Fruit fly (Drosophila melanogaster) whole organism, embryonic: ENCODE results near the gene CG42542.
A peak's percentile ranks its signal among the peaks of the same experiment; 100 is the strongest.

Experiments
- CG10209 ChIP-seq: fragments of 200-800 bp; sonication (Bioruptor generic); optimal IDR thresholded peaks from 3 replicates; lab custom pipeline; 2017; ENCODE audit warnings: missing biosample characterization, mild to moderate bottlenecking, missing genetic modification characterization, missing genetic modification reagents
- CG10565 ChIP-seq: fragments of 200-800 bp; sonication (Bioruptor generic); optimal IDR thresholded peaks from 3 replicates; lab custom pipeline; 2016; ENCODE audit warnings: missing biosample characterization, mild to moderate bottlenecking, missing genetic modification characterization
- CG11560 ChIP-seq: fragments of 200-800 bp; sonication (Bioruptor generic); IDR thresholded peaks from 3 replicates; pipeline ENCODE4 v1.3.6; 2022; ENCODE audit warnings: missing biosample characterization, missing genetic modification characterization
- CG11723 ChIP-seq: fragments of 200-800 bp; sonication (Bioruptor generic); optimal IDR thresholded peaks from 2 replicates; lab custom pipeline; 2017; ENCODE audit warnings: missing biosample characterization, mild to moderate bottlenecking, missing genetic modification characterization
- CG12942 ChIP-seq: fragments of 200-800 bp; sonication (Bioruptor generic); optimal IDR thresholded peaks from 3 replicates; lab custom pipeline; 2016; ENCODE audit warnings: missing biosample characterization, missing genetic modification characterization
- CG13123 ChIP-seq: fragments of 200-800 bp; sonication (Bioruptor generic); optimal IDR thresholded peaks from 2 replicates; lab custom pipeline; 2016; ENCODE audit warnings: missing biosample characterization, missing genetic modification characterization
- CG13287 ChIP-seq: fragments of 200-800 bp; sonication (Bioruptor generic); IDR thresholded peaks from 2 replicates; pipeline ENCODE4 v1.3.6; 2022; ENCODE audit warnings: missing biosample characterization, missing genetic modification characterization; ENCODE audit not compliant: partially characterized antibody
- CG15514 ChIP-seq: fragments of 200-800 bp; sonication (Bioruptor generic); optimal IDR thresholded peaks from 3 replicates; lab custom pipeline; 2017; ENCODE audit warnings: missing biosample characterization, missing genetic modification characterization, mild to moderate bottlenecking, moderate library complexity, missing genetic modification reagents
- CG1603 ChIP-seq: fragments of 200-800 bp; sonication (Bioruptor generic); optimal IDR thresholded peaks from 2 replicates; lab custom pipeline; 2019; ENCODE audit warnings: missing biosample characterization, mild to moderate bottlenecking, missing genetic modification characterization, moderate library complexity
- CG17361 ChIP-seq: fragments of 200-800 bp; sonication (Bioruptor generic); IDR thresholded peaks from 3 replicates; pipeline ENCODE4 v1.3.6; 2022; ENCODE audit warnings: missing biosample characterization, missing genetic modification characterization
- CG34376 ChIP-seq: fragments of 200-800 bp; sonication (Bioruptor generic); optimal IDR thresholded peaks from 2 replicates; lab custom pipeline; 2018; ENCODE audit warnings: missing biosample characterization, mild to moderate bottlenecking, missing genetic modification characterization
- CG34422 ChIP-seq: fragments of 200-800 bp; sonication (Bioruptor generic); IDR thresholded peaks from 3 replicates; pipeline ENCODE4 v1.3.6; 2022; ENCODE audit warnings: missing biosample characterization, missing genetic modification characterization
- CG3847 ChIP-seq: fragments of 200-800 bp; sonication (Bioruptor generic); IDR thresholded peaks from 2 replicates; pipeline ENCODE4 v1.3.6; 2022; ENCODE audit warnings: missing biosample characterization, missing genetic modification characterization
- CG6689 ChIP-seq: fragments of 200-800 bp; sonication (Bioruptor generic); IDR thresholded peaks from 2 replicates; pipeline ENCODE4 v1.3.6; 2022; ENCODE audit warnings: missing biosample characterization, missing genetic modification characterization
- CG7839 ChIP-seq: fragments of 200-800 bp; sonication (Bioruptor generic); optimal IDR thresholded peaks from 3 replicates; lab custom pipeline; 2018; ENCODE audit warnings: missing biosample characterization, mild to moderate bottlenecking, missing genetic modification characterization, moderate library complexity
- CG7928 ChIP-seq: fragments of 200-800 bp; sonication (Bioruptor generic); optimal IDR thresholded peaks from 2 replicates; lab custom pipeline; 2017; ENCODE audit warnings: missing biosample characterization, mild to moderate bottlenecking, missing genetic modification characterization
- CG7963 ChIP-seq: fragments of 200-800 bp; sonication (Bioruptor generic); IDR thresholded peaks from 3 replicates; pipeline ENCODE4 v1.3.6; 2022; ENCODE audit warnings: missing biosample characterization, missing genetic modification characterization; ENCODE audit not compliant: partially characterized antibody
- CG8290 ChIP-seq, 3 experiments: fragments of 200-800 bp; sonication (Bioruptor generic); optimal IDR thresholded peaks; 2 replicates each; lab custom pipeline; 2016 to 2019; ENCODE audit warnings: missing biosample characterization in 3 of 3, missing genetic modification characterization in 3 of 3, mild to moderate bottlenecking in 2 of 3, moderate library complexity in 1 of 3
- CG8388 ChIP-seq: fragments of 200-800 bp; sonication (Bioruptor generic); optimal IDR thresholded peaks from 2 replicates; lab custom pipeline; 2019; ENCODE audit warnings: missing biosample characterization, mild to moderate bottlenecking, missing genetic modification characterization, moderate library complexity
- CG9437 ChIP-seq: fragments of 200-800 bp; sonication (Bioruptor generic); optimal IDR thresholded peaks from 2 replicates; lab custom pipeline; 2018; ENCODE audit warnings: missing biosample characterization, mild to moderate bottlenecking, missing genetic modification characterization
- Doc3 ChIP-seq: fragments of 200-800 bp; sonication (Bioruptor generic); IDR thresholded peaks from 3 replicates; pipeline ENCODE4 v1.3.6; 2022; ENCODE audit warnings: missing biosample characterization, missing genetic modification characterization; ENCODE audit not compliant: partially characterized antibody
- ERR ChIP-seq: fragments of 200-800 bp; sonication (Bioruptor generic); optimal IDR thresholded peaks from 2 replicates; lab custom pipeline; 2016; ENCODE audit warnings: missing biosample characterization, missing genetic modification characterization
- MBD-R2 ChIP-seq: fragments of 200-800 bp; sonication (Bioruptor generic); IDR thresholded peaks from 2 replicates; pipeline ENCODE4 v1.3.6; 2022; ENCODE audit warnings: missing biosample characterization, missing genetic modification characterization
- NFAT ChIP-seq: fragments of 200-800 bp; sonication (Bioruptor generic); IDR thresholded peaks from 2 replicates; pipeline ENCODE4 v1.3.6; 2022; ENCODE audit warnings: missing biosample characterization, missing genetic modification characterization
- NfI ChIP-seq: fragments of 200-800 bp; sonication (Bioruptor generic); optimal IDR thresholded peaks from 3 replicates; lab custom pipeline; 2018; ENCODE audit warnings: missing biosample characterization, mild to moderate bottlenecking, missing genetic modification characterization, moderate library complexity
- Pdp1 ChIP-seq, 2 experiments: fragments of 200-800 bp; sonication (Bioruptor generic); optimal IDR thresholded peaks; 3 replicates each; lab custom pipeline; 2016; ENCODE audit warnings: missing biosample characterization in 2 of 2, missing genetic modification characterization in 2 of 2, mild to moderate bottlenecking in 1 of 2, moderate library complexity in 1 of 2
- Poxn ChIP-seq: fragments of 200-800 bp; sonication (Bioruptor generic); IDR thresholded peaks from 2 replicates; pipeline ENCODE4 v1.3.6; 2022; ENCODE audit warnings: missing biosample characterization, missing genetic modification characterization
- Stat92E ChIP-seq, 3 experiments: fragments of >200 bp in 2 of 3; fragments of 200-800 bp in 1 of 3; sonication (Bioruptor generic) in 1 of 3; optimal IDR thresholded peaks; 2 replicates each; lab custom pipeline; 2017 to 2019; ENCODE audit warnings: missing biosample characterization in 3 of 3, missing genetic modification characterization in 3 of 3, mild to moderate bottlenecking in 1 of 3, moderate library complexity in 1 of 3
- Taf1 ChIP-seq: fragments of 200-800 bp; sonication (Bioruptor generic); IDR thresholded peaks from 2 replicates; pipeline ENCODE4 v1.3.6; 2022; ENCODE audit warnings: missing biosample characterization, missing genetic modification characterization
- al ChIP-seq: fragments of 200-800 bp; sonication (Bioruptor generic); IDR thresholded peaks from 2 replicates; pipeline ENCODE4 v1.3.6; 2022; ENCODE audit warnings: missing biosample characterization, missing genetic modification characterization
- ato ChIP-seq: fragments of 200-800 bp; sonication (Bioruptor generic); IDR thresholded peaks from 2 replicates; pipeline ENCODE4 v1.3.6; 2022; ENCODE audit warnings: missing biosample characterization, missing genetic modification characterization; ENCODE audit not compliant: partially characterized antibody
- bbx ChIP-seq: fragments of 200-800 bp; sonication (Bioruptor generic); IDR thresholded peaks from 2 replicates; pipeline ENCODE4 v1.3.6; 2022; ENCODE audit warnings: missing biosample characterization, missing genetic modification characterization; ENCODE audit not compliant: partially characterized antibody
- bowl ChIP-seq: fragments of 200-800 bp; sonication (Bioruptor generic); IDR thresholded peaks from 2 replicates; pipeline ENCODE4 v1.3.6; 2022; ENCODE audit warnings: missing biosample characterization, missing genetic modification characterization
- disco-r ChIP-seq: fragments of 200-800 bp; sonication (Bioruptor generic); optimal IDR thresholded peaks from 2 replicates; lab custom pipeline; 2016; ENCODE audit warnings: missing biosample characterization, missing genetic modification characterization
- dmrt11E ChIP-seq: fragments of 200-800 bp; sonication (Bioruptor generic); optimal IDR thresholded peaks from 3 replicates; lab custom pipeline; 2018; ENCODE audit warnings: missing biosample characterization, mild to moderate bottlenecking, missing genetic modification characterization, moderate library complexity
- dpn ChIP-seq, 2 experiments: fragments of 200-800 bp; sonication (Bioruptor generic); optimal IDR thresholded peaks; 3 replicates each; lab custom pipeline; 2016; ENCODE audit warnings: missing biosample characterization in 2 of 2, missing genetic modification characterization in 2 of 2
- dysf ChIP-seq: fragments of 200-800 bp; sonication (Bioruptor generic); IDR thresholded peaks from 3 replicates; pipeline ENCODE4 v1.3.6; 2022; ENCODE audit warnings: missing biosample characterization, missing genetic modification characterization
- ewg ChIP-seq: fragments of 200-800 bp; sonication (Bioruptor generic); optimal IDR thresholded peaks from 3 replicates; lab custom pipeline; 2017; ENCODE audit warnings: mild to moderate bottlenecking, missing biosample characterization, missing genetic modification reagents, missing genetic modification characterization
- grn ChIP-seq: fragments of 200-800 bp; sonication (Bioruptor generic); optimal IDR thresholded peaks from 3 replicates; lab custom pipeline; 2017; ENCODE audit warnings: missing biosample characterization, missing genetic modification characterization
- gro ChIP-seq: fragments of 200-800 bp; sonication (Bioruptor generic); optimal IDR thresholded peaks from 2 replicates; lab custom pipeline; 2016; ENCODE audit warnings: missing biosample characterization, missing genetic modification characterization
- mld ChIP-seq: fragments of 200-800 bp; sonication (Bioruptor generic); IDR thresholded peaks from 3 replicates; pipeline ENCODE4 v1.3.6; 2022; ENCODE audit warnings: missing biosample characterization, missing genetic modification characterization; ENCODE audit not compliant: partially characterized antibody
- pita ChIP-seq: fragments of 200-800 bp; sonication (Bioruptor generic); optimal IDR thresholded peaks from 2 replicates; lab custom pipeline; 2017; ENCODE audit warnings: missing biosample characterization, mild to moderate bottlenecking, missing genetic modification characterization
- pum ChIP-seq: fragments of 200-800 bp; sonication (Bioruptor generic); optimal IDR thresholded peaks from 2 replicates; lab custom pipeline; 2016; ENCODE audit warnings: missing biosample characterization, missing genetic modification characterization
- scrt ChIP-seq: fragments of 200-800 bp; sonication (Bioruptor generic); optimal IDR thresholded peaks from 2 replicates; lab custom pipeline; 2018; ENCODE audit warnings: missing biosample characterization, mild to moderate bottlenecking, missing genetic modification characterization, moderate library complexity
- slou ChIP-seq: fragments of 200-800 bp; sonication (Bioruptor generic); optimal IDR thresholded peaks from 3 replicates; lab custom pipeline; 2016; ENCODE audit warnings: missing biosample characterization, missing genetic modification characterization
- tgo ChIP-seq: fragments of 200-800 bp; sonication (Bioruptor generic); IDR thresholded peaks from 3 replicates; pipeline ENCODE4 v1.3.6; 2022; ENCODE audit warnings: missing biosample characterization, missing genetic modification characterization
- zen2 ChIP-seq: fragments of 200-800 bp; sonication (Bioruptor generic); IDR thresholded peaks from 3 replicates; pipeline ENCODE4 v1.3.6; 2022; ENCODE audit warnings: missing biosample characterization, missing genetic modification characterization; ENCODE audit not compliant: partially characterized antibody
- zf30C ChIP-seq: fragments of 200-800 bp; sonication (Bioruptor generic); optimal IDR thresholded peaks from 3 replicates; lab custom pipeline; 2018; ENCODE audit warnings: missing biosample characterization, mild to moderate bottlenecking, missing genetic modification characterization

The CG42542 gene

dm6 chr3R:15206273-15206672, 9.9 kb downstream of the CG42542 start, which contains the start of gene Spn88Ea (continued):
- TF ChIP-seq CG17361 (GFP tag; lab: Robert Waterston, UW) (no peak), Doc3 (peak; percentile 44; the same call in 1 of the 3 replicates), dysf (GFP tag; lab: Robert Waterston, UW) (no peak), mld (no peak), pum (no peak), pita (GFP tag; lab: Kevin White, UChicago) (no peak), dmrt11E (tag; lab: Kevin White, UChicago) (no peak), NfI (GFP tag; lab: Kevin White, UChicago) (no peak), ato (0 out of 2 replicates have a peak, but pooled peaks have one; percentile 26), CG10565 (GFP tag; lab: Kevin White, UChicago) (no peak), disco-r (no peak), CG6689 (0 out of 2 replicates have a peak, but pooled peaks have one; percentile 5), bowl (no peak), CG11723 (GFP tag; lab: Kevin White, UChicago) (no peak), CG13287 (GFP tag; lab: Robert Waterston, UW) (peak; percentile 44), NFAT (no peak), CG8388 (GFP tag; lab: Kevin White, UChicago) (no peak), gro (GFP tag; lab: Kevin White, UChicago) (peak; percentile 22), ERR (GFP tag; lab: Kevin White, UChicago) (no peak), CG34376 (GFP tag; lab: Kevin White, UChicago) (no peak), grn (no peak), CG10209 (GFP tag; lab: Kevin White, UChicago) (no peak), bbx (GFP tag; lab: Robert Waterston, UW) (peak; percentile 56; the same call in 1 of the 2 replicates), CG7839 (tag; lab: Kevin White, UChicago) (no peak), CG1603 (peak; percentile 37)

DNA sequence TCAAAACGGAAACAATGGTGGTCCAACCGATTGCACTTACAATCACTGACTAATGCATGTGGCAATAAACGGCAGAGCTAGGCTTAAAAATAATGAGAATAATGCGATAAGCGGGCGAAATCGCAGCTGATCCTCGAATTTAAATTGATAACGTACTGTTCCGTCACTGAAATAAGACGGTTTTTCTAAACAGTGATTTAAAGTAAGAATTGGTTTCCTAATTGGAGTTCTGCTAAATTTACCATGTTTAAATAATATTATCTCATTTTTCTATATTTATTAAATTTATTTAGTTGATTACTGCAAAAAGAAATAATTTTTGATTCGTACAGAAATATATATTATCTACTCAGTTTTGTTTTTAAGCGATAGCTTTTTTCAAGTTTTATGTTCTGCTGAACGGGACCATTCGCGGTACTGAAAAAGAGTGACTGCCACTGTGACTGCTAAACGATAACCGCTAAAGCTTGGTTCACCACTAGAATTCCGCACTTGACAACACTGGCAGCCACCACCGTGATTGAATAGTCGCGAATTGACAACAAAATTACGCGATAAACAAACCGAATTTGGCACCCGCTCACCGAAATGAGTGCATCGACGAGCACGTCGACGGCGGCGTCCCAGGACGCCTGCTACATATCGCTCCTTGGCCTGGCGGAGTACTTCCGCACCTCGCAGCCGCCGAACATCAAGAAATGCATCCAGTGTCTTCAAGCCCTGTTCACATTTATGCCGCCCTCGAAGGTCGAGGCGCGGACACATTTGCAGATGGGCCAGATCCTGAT, 12.5 kb downstream of the CG42542 start, which contains the start of the genes Spn88Eb and Mau2:
Gene Spn88Eb (minus strand): TSS at position 51 of the 788 bp plus-strand sequence.
Gene Mau2 (plus strand): TSS at position 493 of the 788 bp plus-strand sequence.
- TF ChIP-seq CG3847 (GFP tag; lab: Robert Waterston, UW) (peak; percentile 91), scrt (GFP tag; lab: Kevin White, UChicago) (no peak), slou (no peak), dpn (GFP tag; optimal IDR thresholded peaks at IDR 0.05; lab: Kevin White, UChicago) (peak; percentile 70 to 76), CG34422 (GFP tag; lab: Robert Waterston, UW) (peak; percentile 80; the same call in 2 of the 3 replicates), ewg (GFP tag; lab: Kevin White, UChicago) (peak; percentile 41), Taf1 (GFP tag; lab: Robert Waterston, UW) (no peak; the same call in 1 of the 2 replicates), zen2 (GFP tag; lab: Robert Waterston, UW) (no peak; the same call in 2 of the 3 replicates), Pdp1 (GFP tag; optimal IDR thresholded peaks at IDR 0.05; lab: Kevin White, UChicago) (peak; percentile 35 to 73), Stat92E (GFP tag; optimal IDR thresholded peaks at IDR 0.05; lab: Kevin White, UChicago) (no peak), tgo (GFP tag; lab: Robert Waterston, UW) (peak; percentile 59), CG12942 (peak; percentile 61), al (GFP tag; lab: Robert Waterston, UW) (peak; percentile 70), CG7963 (GFP tag; lab: Robert Waterston, UW) (no peak; the same call in 1 of the 3 replicates), CG9437 (GFP tag; lab: Kevin White, UChicago) (peak; percentile 38), Poxn (GFP tag; lab: Robert Waterston, UW) (no peak), zf30C (no peak), CG15514 (GFP tag; lab: Kevin White, UChicago) (peak; percentile 60), CG7928 (GFP tag; lab: Kevin White, UChicago) (peak; percentile 17), CG11560 (tag; lab: Robert Waterston, UW) (0 out of 3 replicates have a peak, but pooled peaks have one; percentile 47), CG13123 (peak; percentile 37), MBD-R2 (peak; percentile 97), CG8290 (GFP tag; optimal IDR thresholded peaks at IDR 0.05; lab: Kevin White, UChicago) (peak; percentile 55), CG8290 (tag; optimal IDR thresholded peaks at IDR 0.05; lab: Kevin White, UChicago) (peak in 1 of 2 experiments; percentile 53)
